Worm (Caenorhabditis elegans): ENCODE results near the gene fbxc-26.

ce11 chrII:1670260-1670879 is 24.1 kb downstream of the fbxc-26 start, which contains the start of gene nhx-6:
- TF ChIP-seq him-1 (tag; optimal IDR thresholded peaks at IDR 0.05) (no peak), W03F9.2 (tag; optimal IDR thresholded peaks at IDR 0.05) (no peak), dao-5 (tag; optimal IDR thresholded peaks at IDR 0.05) (no peak)
